Worm (Caenorhabditis elegans) whole organism, L4/young adult: ENCODE data around the gene F02E11.2.

ENCODE experiments used
- W03F9.2 ChIP-seq: fragments of 150-350 bp; optimal IDR thresholded peaks from 2 replicates; lab custom pipeline; 2014; ENCODE audit warnings: missing biosample characterization, missing genetic modification characterization
- dao-5 ChIP-seq: sonication (generic microtip); optimal IDR thresholded peaks from 2 replicates; lab custom pipeline; 2016; ENCODE audit warnings: missing genotype, missing genetic modification characterization, moderate library complexity, missing compliant biosample characterization
- him-1 ChIP-seq: sonication (generic microtip); optimal IDR thresholded peaks from 2 replicates; lab custom pipeline; 2016; ENCODE audit warnings: missing genotype, missing genetic modification reagents, missing genetic modification characterization, missing compliant biosample characterization

DNA sequence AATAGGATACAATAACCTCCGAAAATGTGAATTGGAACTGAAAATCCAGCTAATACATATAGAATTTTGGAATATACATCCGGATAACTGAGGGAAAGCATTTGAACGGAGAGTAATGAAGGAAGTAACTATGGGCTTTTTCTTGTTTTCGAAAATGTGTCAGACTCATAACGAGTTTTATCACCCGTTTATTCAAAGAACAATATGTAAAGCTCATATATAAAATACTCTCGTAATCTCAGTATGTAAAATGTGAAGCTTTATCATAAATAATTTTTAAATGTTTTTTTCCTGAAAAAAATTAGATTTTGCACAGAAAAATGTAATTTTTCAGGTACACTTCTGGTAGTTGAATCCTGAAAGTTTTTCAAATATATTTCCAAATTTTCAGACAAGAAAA is 32.2 kb upstream of the F02E11.2 start, which contains the start of gene srh-297:
- TF ChIP-seq dao-5 = no peak
- TF ChIP-seq him-1 (tag; lab: Kevin White, UChicago) = no peak
- TF ChIP-seq W03F9.2 (tag; lab: Kevin White, UChicago) = no peak
